Fruit fly (Drosophila melanogaster): Measurements from ENCODE around the gene psd.

Gene psd

DNA sequence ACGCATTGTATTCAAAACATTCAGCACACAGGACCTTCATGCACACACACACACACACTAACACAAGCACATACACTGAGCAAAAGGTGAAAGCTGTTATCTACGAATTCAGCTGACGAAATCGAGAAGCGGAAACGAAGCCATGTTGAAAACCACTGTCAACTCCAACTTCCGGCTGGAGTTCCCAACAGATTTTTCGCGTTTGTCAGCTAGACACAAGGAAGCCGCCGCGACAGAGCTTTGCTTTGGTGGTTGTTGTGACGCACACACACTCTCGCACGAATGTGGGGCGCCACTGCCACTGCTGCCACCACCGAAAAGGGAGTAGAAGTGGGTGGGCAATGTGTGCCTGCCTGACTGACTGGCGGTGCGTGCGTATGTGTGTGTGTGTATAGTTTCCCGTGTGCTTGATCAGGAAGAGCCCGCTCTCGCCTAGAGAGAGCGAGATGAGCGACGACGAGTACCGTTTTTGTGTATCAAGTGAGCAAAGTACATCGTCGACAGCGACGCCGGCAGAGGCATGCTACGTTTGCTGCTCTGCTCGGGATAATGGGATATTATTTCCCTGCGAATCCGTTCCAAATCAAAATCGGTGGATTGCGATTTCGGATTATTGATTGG is 33.0 kb upstream of the psd start (continued):
- TF ChIP-seq ken (GFP tag; IDR thresholded peaks at IDR 0.05) (no peak), klu (GFP tag; IDR thresholded peaks at IDR 0.05) (no peak), Lim3 (GFP tag; IDR thresholded peaks at IDR 0.05) (no peak), ci (GFP tag; IDR thresholded peaks at IDR 0.05) (peak; percentile 77; the same call in 2 of the 3 replicates), lov (optimal IDR thresholded peaks at IDR 0.05) (no peak), lov (GFP tag; IDR thresholded peaks at IDR 0.05) (no peak), tgo (GFP tag; IDR thresholded peaks at IDR 0.05) (no peak), CG31224 (GFP tag; IDR thresholded peaks at IDR 0.05) (no peak), CG4730 (GFP tag; IDR thresholded peaks at IDR 0.05) (no peak), CG8478 (optimal IDR thresholded peaks at IDR 0.05) (no peak), Atf-2 (GFP tag; optimal IDR thresholded peaks at IDR 0.05) (no peak), vvl (GFP tag; IDR thresholded peaks at IDR 0.05) (peak; percentile 59), CG10543 (GFP tag; optimal IDR thresholded peaks at IDR 0.05) (peak; percentile 72), bowl (GFP tag; IDR thresholded peaks at IDR 0.05) (no peak), Mrtf (GFP tag; IDR thresholded peaks at IDR 0.05) (no peak), CG8765 (GFP tag; IDR thresholded peaks at IDR 0.05) (peak; percentile 28; the same call in 1 of the 2 replicates), CG2199 (GFP tag; IDR thresholded peaks at IDR 0.05) (no peak), sqz (GFP tag; optimal IDR thresholded peaks at IDR 0.05) (peak; percentile 45), CG2129 (GFP tag; IDR thresholded peaks at IDR 0.05; ENCODE audit: partially characterized antibody) (no peak), Trl (optimal IDR thresholded peaks at IDR 0.05) (peak; percentile 55 to 75), Trl (GFP tag; optimal IDR thresholded peaks at IDR 0.05) (no peak), bbx (GFP tag; IDR thresholded peaks at IDR 0.05; ENCODE audit: partially characterized antibody) (no peak), HLH54F (GFP tag; optimal IDR thresholded peaks at IDR 0.05) (no peak), Antp (GFP tag; optimal IDR thresholded peaks at IDR 0.05) (no peak), trh (GFP tag; optimal IDR thresholded peaks at IDR 0.05) (no peak), CG14441 (GFP tag; IDR thresholded peaks at IDR 0.05) (0 out of 2 replicates have a peak, but pooled peaks have one; percentile 8), CG16779 (GFP tag; IDR thresholded peaks at IDR 0.05) (no peak), zen (tag; optimal IDR thresholded peaks at IDR 0.05) (no peak), CG12391 (tag; optimal IDR thresholded peaks at IDR 0.05) (peak; percentile 41), CG5245 (GFP tag; optimal IDR thresholded peaks at IDR 0.05) (no peak), CG2202 (tag; optimal IDR thresholded peaks at IDR 0.05) (peak; percentile 48), Ravus (GFP tag; IDR thresholded peaks at IDR 0.05) (no peak), Fer1 (GFP tag; optimal IDR thresholded peaks at IDR 0.05) (peak; percentile 88), dimm (GFP tag; IDR thresholded peaks at IDR 0.05) (no peak), so (GFP tag; IDR thresholded peaks at IDR 0.05) (no peak), kni (GFP tag; optimal IDR thresholded peaks at IDR 0.05) (peak; percentile 93), CG31441 (GFP tag; IDR thresholded peaks at IDR 0.05) (peak; percentile 60), BEAF-32 (GFP tag; optimal IDR thresholded peaks at IDR 0.05) (no peak), B-H1 (GFP tag; IDR thresholded peaks at IDR 0.05) (no peak), CG6791 (GFP tag; IDR thresholded peaks at IDR 0.05; ENCODE audit: partially characterized antibody) (no peak), eyg (GFP tag; optimal IDR thresholded peaks at IDR 0.05) (peak; percentile 5), crc (GFP tag; optimal IDR thresholded peaks at IDR 0.05) (no peak), CG9797 (GFP tag; optimal IDR thresholded peaks at IDR 0.05) (peak; percentile 27), nerfin-2 (GFP tag; IDR thresholded peaks at IDR 0.05; ENCODE audit: partially characterized antibody) (no peak), CG8290 (GFP tag; optimal IDR thresholded peaks at IDR 0.05) (peak; percentile 37), CG8290 (tag; optimal IDR thresholded peaks at IDR 0.05) (peak in 1 of 2 experiments; percentile 37), da (GFP tag; optimal IDR thresholded peaks at IDR 0.05) (no peak), hb (GFP tag; IDR thresholded peaks at IDR 0.05; ENCODE audit: partially characterized antibody) (no peak), Atf3 (GFP tag; optimal IDR thresholded peaks at IDR 0.05) (no peak), CG17912 (GFP tag; optimal IDR thresholded peaks at IDR 0.05) (peak; percentile 41), chm (GFP tag; IDR thresholded peaks at IDR 0.05) (peak; percentile 49; the same call in 1 of the 2 replicates), crp (GFP tag; optimal IDR thresholded peaks at IDR 0.05) (peak in 1 of 2 experiments; percentile 32)

Data from whole organism, embryonic.